Fruit fly (Drosophila melanogaster) whole organism, embryonic: ENCODE data around the gene CG12560.

ENCODE experiments used
- Aef1 ChIP-seq: fragments of 200-800 bp; sonication (Bioruptor generic); IDR thresholded peaks from 3 replicates; pipeline ENCODE4 v1.3.6; 2022; ENCODE audit warnings: missing biosample characterization, missing genetic modification characterization
- Antp ChIP-seq: fragments of 200-800 bp; sonication (Bioruptor generic); optimal IDR thresholded peaks from 3 replicates; lab custom pipeline; 2016; ENCODE audit warnings: missing biosample characterization, missing genetic modification characterization
- Atf3 ChIP-seq: fragments of 200-800 bp; sonication (Bioruptor generic); optimal IDR thresholded peaks from 3 replicates; lab custom pipeline; 2016; ENCODE audit warnings: missing biosample characterization, missing genetic modification characterization
- B-H1 ChIP-seq: fragments of 200-800 bp; sonication (Bioruptor generic); IDR thresholded peaks from 3 replicates; pipeline ENCODE4 v1.3.6; 2022; ENCODE audit warnings: missing biosample characterization, missing genetic modification characterization
- CG10209 ChIP-seq: fragments of 200-800 bp; sonication (Bioruptor generic); optimal IDR thresholded peaks from 3 replicates; lab custom pipeline; 2017; ENCODE audit warnings: missing biosample characterization, mild to moderate bottlenecking, missing genetic modification characterization, missing genetic modification reagents
- CG11696 ChIP-seq: fragments of 200-800 bp; sonication (Bioruptor generic); IDR thresholded peaks from 2 replicates; pipeline ENCODE4 v1.3.6; 2022; ENCODE audit warnings: missing biosample characterization, missing genetic modification characterization
- CG14014 ChIP-seq: fragments of 200-800 bp; sonication (Bioruptor generic); IDR thresholded peaks from 2 replicates; pipeline ENCODE4 v1.3.6; 2022; ENCODE audit warnings: missing biosample characterization, missing genetic modification characterization
- CG2712 ChIP-seq: fragments of 200-800 bp; optimal IDR thresholded peaks from 3 replicates; lab custom pipeline; 2019; ENCODE audit warnings: missing biosample characterization, mild to moderate bottlenecking, missing genetic modification characterization, moderate library complexity
- CG31365 ChIP-seq: fragments of 200-800 bp; sonication (Bioruptor generic); optimal IDR thresholded peaks from 2 replicates; lab custom pipeline; 2018; ENCODE audit warnings: missing biosample characterization, mild to moderate bottlenecking, missing genetic modification characterization
- CG4328 ChIP-seq: fragments of 200-800 bp; sonication (Bioruptor generic); optimal IDR thresholded peaks from 3 replicates; lab custom pipeline; 2017; ENCODE audit warnings: missing biosample characterization, missing genetic modification reagents, missing genetic modification characterization
- CG4707 ChIP-seq: fragments of 200-800 bp; sonication (Bioruptor generic); optimal IDR thresholded peaks from 2 replicates; lab custom pipeline; 2018; ENCODE audit warnings: missing biosample characterization, mild to moderate bottlenecking, missing genetic modification characterization, moderate library complexity
- CG6175 ChIP-seq: fragments of 200-800 bp; sonication (Bioruptor generic); IDR thresholded peaks from 3 replicates; pipeline ENCODE4 v1.3.6; 2022; ENCODE audit warnings: missing biosample characterization, missing genetic modification characterization
- CG6254 ChIP-seq: fragments of 200-800 bp; sonication (Bioruptor generic); optimal IDR thresholded peaks from 3 replicates; lab custom pipeline; 2017; ENCODE audit warnings: mild to moderate bottlenecking, missing biosample characterization, missing genetic modification reagents, missing genetic modification characterization
- CG8765 ChIP-seq: fragments of 200-800 bp; sonication (Bioruptor generic); IDR thresholded peaks from 2 replicates; pipeline ENCODE4 v1.3.6; 2022; ENCODE audit warnings: missing biosample characterization, missing genetic modification characterization
- CG8924 ChIP-seq: fragments of 200-800 bp; optimal IDR thresholded peaks from 3 replicates; lab custom pipeline; 2019; ENCODE audit warnings: missing biosample characterization, mild to moderate bottlenecking, missing genetic modification characterization, moderate library complexity
- CG9609 ChIP-seq: fragments of 200-800 bp; sonication (Bioruptor generic); optimal IDR thresholded peaks from 3 replicates; lab custom pipeline; 2016; ENCODE audit warnings: missing biosample characterization, missing genetic modification characterization
- Doc3 ChIP-seq: fragments of 200-800 bp; sonication (Bioruptor generic); IDR thresholded peaks from 3 replicates; pipeline ENCODE4 v1.3.6; 2022; ENCODE audit warnings: missing biosample characterization, missing genetic modification characterization; ENCODE audit not compliant: partially characterized antibody
- Ets97D ChIP-seq: fragments of 200-800 bp; sonication (Bioruptor generic); optimal IDR thresholded peaks from 3 replicates; lab custom pipeline; 2016; ENCODE audit warnings: missing biosample characterization, missing genetic modification characterization
- GATAe ChIP-seq: fragments of 200-800 bp; sonication (Bioruptor generic); conservative IDR thresholded peaks from 2 replicates; pipeline ENCODE4 v1.3.6; 2022; ENCODE audit warnings: missing biosample characterization, missing genetic modification characterization
- NK7.1 ChIP-seq: fragments of 200-800 bp; sonication (Bioruptor generic); optimal IDR thresholded peaks from 3 replicates; lab custom pipeline; 2016; ENCODE audit warnings: missing biosample characterization, missing genetic modification characterization
- Nf-YB ChIP-seq: fragments of 200-800 bp; sonication (Bioruptor generic); optimal IDR thresholded peaks from 3 replicates; lab custom pipeline; 2019; ENCODE audit warnings: missing biosample characterization, mild to moderate bottlenecking, missing genetic modification characterization, moderate library complexity
- PHDP ChIP-seq: fragments of 200-800 bp; sonication (Bioruptor generic); optimal IDR thresholded peaks from 3 replicates; lab custom pipeline; 2018; ENCODE audit warnings: missing biosample characterization, mild to moderate bottlenecking, missing genetic modification characterization, moderate library complexity
- Rfx ChIP-seq: fragments of 200-800 bp; sonication (Bioruptor generic); IDR thresholded peaks from 2 replicates; pipeline ENCODE4 v1.3.6; 2022; ENCODE audit warnings: missing biosample characterization, missing genetic modification characterization
- Sry-δ ChIP-seq: fragments of 200-800 bp; sonication (Bioruptor generic); optimal IDR thresholded peaks from 2 replicates; lab custom pipeline; 2016; ENCODE audit warnings: missing biosample characterization, missing genetic modification characterization
- Usf ChIP-seq: fragments of 200-800 bp; sonication (Bioruptor generic); optimal IDR thresholded peaks from 2 replicates; lab custom pipeline; 2017; ENCODE audit warnings: missing genotype, missing biosample characterization, missing genetic modification characterization
- YL-1 ChIP-seq: fragments of 200-800 bp; sonication (Bioruptor generic); optimal IDR thresholded peaks from 3 replicates; lab custom pipeline; 2017; ENCODE audit warnings: missing biosample characterization, mild to moderate bottlenecking, missing genetic modification characterization
- ac ChIP-seq: fragments of 200-800 bp; sonication (Bioruptor generic); optimal IDR thresholded peaks from 3 replicates; lab custom pipeline; 2017; ENCODE audit warnings: missing biosample characterization, mild to moderate bottlenecking, missing genetic modification characterization
- btn ChIP-seq: fragments of 200-800 bp; sonication (Bioruptor generic); optimal IDR thresholded peaks from 2 replicates; lab custom pipeline; 2016; ENCODE audit warnings: missing biosample characterization, missing genetic modification characterization
- chif ChIP-seq, 2 experiments: fragments of 200-800 bp; sonication (Bioruptor generic); optimal IDR thresholded peaks; 3 replicates each; lab custom pipeline; 2016; ENCODE audit warnings: missing biosample characterization in 2 of 2, missing genetic modification characterization in 2 of 2
- chn ChIP-seq: fragments of 200-800 bp; sonication (Bioruptor generic); optimal IDR thresholded peaks from 2 replicates; lab custom pipeline; 2016; ENCODE audit warnings: missing biosample characterization, missing genetic modification characterization
- crp ChIP-seq, 2 experiments: fragments of 200-800 bp; sonication (Bioruptor generic); optimal IDR thresholded peaks; 2 replicates in 1 of 2; 3 replicates in 1 of 2; lab custom pipeline; 2017; ENCODE audit warnings: missing biosample characterization in 2 of 2, missing genetic modification characterization in 2 of 2, mild to moderate bottlenecking in 1 of 2, moderate library complexity in 1 of 2
- fd64A ChIP-seq: fragments of 200-800 bp; sonication (Bioruptor generic); optimal IDR thresholded peaks from 3 replicates; lab custom pipeline; 2018; ENCODE audit warnings: missing biosample characterization, mild to moderate bottlenecking, missing genetic modification characterization
- ftz-f1 ChIP-seq: fragments of 200-800 bp; sonication (Bioruptor generic); optimal IDR thresholded peaks from 2 replicates; lab custom pipeline; 2016; ENCODE audit warnings: missing biosample characterization, missing genetic modification characterization
- gfzf ChIP-seq: fragments of 200-800 bp; sonication (Bioruptor generic); optimal IDR thresholded peaks from 2 replicates; lab custom pipeline; 2016; ENCODE audit warnings: missing biosample characterization, mild to moderate bottlenecking, missing genetic modification characterization, moderate library complexity
- gsb ChIP-seq: fragments of 200-800 bp; sonication (Bioruptor generic); IDR thresholded peaks from 2 replicates; pipeline ENCODE4 v1.3.6; 2022; ENCODE audit warnings: missing biosample characterization, missing genetic modification characterization
- kah ChIP-seq: fragments of 200-800 bp; sonication (Bioruptor generic); optimal IDR thresholded peaks from 2 replicates; lab custom pipeline; 2018; ENCODE audit warnings: missing biosample characterization, mild to moderate bottlenecking, missing genetic modification characterization
- mam ChIP-seq: fragments of 200-800 bp; sonication (Bioruptor generic); optimal IDR thresholded peaks from 3 replicates; lab custom pipeline; 2016; ENCODE audit warnings: missing biosample characterization, missing genetic modification characterization
- mld ChIP-seq: fragments of 200-800 bp; sonication (Bioruptor generic); IDR thresholded peaks from 3 replicates; pipeline ENCODE4 v1.3.6; 2022; ENCODE audit warnings: missing biosample characterization, missing genetic modification characterization; ENCODE audit not compliant: partially characterized antibody
- onecut ChIP-seq: fragments of 200-800 bp; sonication (Bioruptor generic); IDR thresholded peaks from 2 replicates; pipeline ENCODE4 v1.3.6; 2022; ENCODE audit warnings: missing biosample characterization, missing genetic modification characterization
- pzg ChIP-seq: fragments of 200-800 bp; sonication (Bioruptor generic); optimal IDR thresholded peaks from 3 replicates; lab custom pipeline; 2018; ENCODE audit warnings: missing biosample characterization, mild to moderate bottlenecking, missing genetic modification characterization, moderate library complexity
- run ChIP-seq: fragments of 200-800 bp; sonication (Bioruptor generic); optimal IDR thresholded peaks from 3 replicates; lab custom pipeline; 2018; ENCODE audit warnings: missing biosample characterization, mild to moderate bottlenecking, missing genetic modification characterization
- shn ChIP-seq: fragments of 200-800 bp; sonication (Bioruptor generic); optimal IDR thresholded peaks from 3 replicates; lab custom pipeline; 2016; ENCODE audit warnings: missing biosample characterization, missing genetic modification characterization
- slp2 ChIP-seq: fragments of 200-800 bp; sonication (Bioruptor generic); optimal IDR thresholded peaks from 2 replicates; lab custom pipeline; 2016; ENCODE audit warnings: missing biosample characterization, missing genetic modification characterization
- stwl ChIP-seq: fragments of 200-800 bp; sonication (Bioruptor generic); optimal IDR thresholded peaks from 3 replicates; lab custom pipeline; 2018; ENCODE audit warnings: missing biosample characterization, mild to moderate bottlenecking, missing genetic modification characterization, moderate library complexity
- tgo ChIP-seq: fragments of 200-800 bp; sonication (Bioruptor generic); IDR thresholded peaks from 3 replicates; pipeline ENCODE4 v1.3.6; 2022; ENCODE audit warnings: missing biosample characterization, missing genetic modification characterization
- tin ChIP-seq: fragments of 200-800 bp; sonication (Bioruptor generic); optimal IDR thresholded peaks from 3 replicates; lab custom pipeline; 2016; ENCODE audit warnings: missing biosample characterization, missing genetic modification characterization
- tll ChIP-seq, 2 experiments: fragments of 200-800 bp in 1 of 2; fragments of >200 bp in 1 of 2; sonication (Bioruptor generic) in 1 of 2; optimal IDR thresholded peaks; 2 replicates each; lab custom pipeline; 2017 to 2019; ENCODE audit warnings: missing biosample characterization in 2 of 2, missing genetic modification characterization in 2 of 2, mild to moderate bottlenecking in 1 of 2, moderate library complexity in 1 of 2
- ttk ChIP-seq: fragments of 200-800 bp; sonication (Bioruptor generic); IDR thresholded peaks from 2 replicates; pipeline ENCODE4 v2.1.2; 2022; ENCODE audit warnings: missing biosample characterization, missing genetic modification characterization
- unc-4 ChIP-seq: fragments of 200-800 bp; sonication (Bioruptor generic); IDR thresholded peaks from 2 replicates; pipeline ENCODE4 v1.3.6; 2022; ENCODE audit warnings: missing biosample characterization, missing genetic modification characterization; ENCODE audit not compliant: partially characterized antibody

The CG12560 gene

dm6 chr2L:8042645-8043281, 33.5 kb upstream of the CG12560 start, which contains the start of gene RpL36A (continued):
- TF ChIP-seq mld (peak; percentile 83; the same call in 2 of the 3 replicates), Sry-δ (peak; percentile 94), btn (GFP tag; lab: Kevin White, UChicago) (no peak), unc-4 (GFP tag; lab: Robert Waterston, UW) (peak; percentile 73), CG11696 (0 out of 2 replicates have a peak, but pooled peaks have one; percentile 23), mam (GFP tag; lab: Kevin White, UChicago) (peak; percentile 66), crp (GFP tag; optimal IDR thresholded peaks at IDR 0.05; lab: Kevin White, UChicago) (no peak), tin (GFP tag; lab: Kevin White, UChicago) (peak; percentile 40), Aef1 (GFP tag; lab: Robert Waterston, UW) (0 out of 3 replicates have a peak, but pooled peaks have one; percentile 25), tll (GFP tag; optimal IDR thresholded peaks at IDR 0.05; lab: Kevin White, UChicago) (no peak), pzg (GFP tag; lab: Kevin White, UChicago) (peak; percentile 75), ftz-f1 (GFP tag; lab: Kevin White, UChicago) (no peak), CG8765 (GFP tag; lab: Robert Waterston, UW) (no peak), Usf (peak; percentile 21), gfzf (no peak), GATAe (GFP tag; lab: Robert Waterston, UW) (0 out of 2 replicates have a peak, but pooled peaks have one; percentile 13), CG8924 (tag; lab: Kevin White, UChicago) (peak; percentile 52), shn (GFP tag; lab: Kevin White, UChicago) (peak; percentile 46), chif (GFP tag; optimal IDR thresholded peaks at IDR 0.05; lab: Kevin White, UChicago) (peak in 1 of 2 experiments; percentile 63), Atf3 (GFP tag; lab: Kevin White, UChicago) (peak; percentile 28), onecut (GFP tag; lab: Robert Waterston, UW) (peak; percentile 69), gsb (GFP tag; lab: Robert Waterston, UW) (no peak), NK7.1 (peak; percentile 42), B-H1 (GFP tag; lab: Robert Waterston, UW) (peak; percentile 27; the same call in 1 of the 3 replicates), chn (GFP tag; lab: Kevin White, UChicago) (peak; percentile 54), CG6175 (GFP tag; lab: Robert Waterston, UW) (0 out of 3 replicates have a peak, but pooled peaks have one; percentile 24), kah (GFP tag; lab: Kevin White, UChicago) (peak; percentile 44), Ets97D (peak; percentile 98), Rfx (GFP tag; lab: Robert Waterston, UW) (peak; percentile 81), PHDP (peak; percentile 72), CG10209 (GFP tag; lab: Kevin White, UChicago) (peak; percentile 42), Antp (no peak), slp2 (peak; percentile 33), CG4707 (GFP tag; lab: Kevin White, UChicago) (peak; percentile 61), CG4328 (GFP tag; lab: Kevin White, UChicago) (peak; percentile 55), Doc3 (GFP tag; lab: Robert Waterston, UW) (peak; percentile 70), YL-1 (GFP tag; lab: Kevin White, UChicago) (peak; percentile 91), ac (GFP tag; lab: Kevin White, UChicago) (peak; percentile 27), CG6254 (GFP tag; lab: Kevin White, UChicago) (no peak), ttk (GFP tag; lab: Robert Waterston, UW) (peak; percentile 18; the same call in 1 of the 2 replicates), stwl (tag; lab: Kevin White, UChicago) (no peak), fd64A (peak; percentile 69), run (tag; lab: Kevin White, UChicago) (no peak), CG31365 (peak; percentile 49), CG14014 (GFP tag; lab: Robert Waterston, UW) (peak; percentile 61; the same call in 1 of the 2 replicates), CG2712 (tag; lab: Kevin White, UChicago) (peak; percentile 57), tgo (GFP tag; lab: Robert Waterston, UW) (0 out of 3 replicates have a peak, but pooled peaks have one; percentile 24), Nf-YB (peak; percentile 25), CG9609 (GFP tag; lab: Kevin White, UChicago) (peak; percentile 44)
